Worm (Caenorhabditis elegans) whole organism, late embryonic: ENCODE measurements around the gene lips-9.

ENCODE experiments used
- C08G9.2 ChIP-seq: sonication (generic microtip); optimal IDR thresholded peaks from 2 replicates; lab custom pipeline; 2016; ENCODE audit warnings: mild to moderate bottlenecking, missing genetic modification characterization, moderate library complexity, missing compliant biosample characterization
- K02D7.2 ChIP-seq: sonication (generic microtip); optimal IDR thresholded peaks from 2 replicates; lab custom pipeline; 2017; ENCODE audit warnings: mild to moderate bottlenecking, missing genetic modification characterization, missing compliant biosample characterization
- K09A11.1 ChIP-seq: sonication (generic microtip); optimal IDR thresholded peaks from 2 replicates; lab custom pipeline; 2017; ENCODE audit warnings: antibody characterized with exemption, mild to moderate bottlenecking, missing genetic modification characterization, missing compliant biosample characterization; ENCODE audit not compliant: insufficient read depth
- T23F11.4 ChIP-seq: fragments of 200-800 bp; sonication (Bioruptor generic); optimal IDR thresholded peaks from 2 replicates; lab custom pipeline; 2018; ENCODE audit warnings: mild to moderate bottlenecking, missing genetic modification characterization, missing compliant biosample characterization
- Y22D7AL.16 ChIP-seq: sonication (generic microtip); optimal IDR thresholded peaks from 2 replicates; lab custom pipeline; 2016; ENCODE audit warnings: missing genetic modification characterization, missing compliant biosample characterization
- ceh-14 ChIP-seq: sonication (generic microtip); optimal IDR thresholded peaks from 2 replicates; lab custom pipeline; 2016; ENCODE audit warnings: missing genotype, missing genetic modification characterization, missing compliant biosample characterization
- ceh-18 ChIP-seq: sonication (generic microtip); optimal IDR thresholded peaks from 2 replicates; lab custom pipeline; 2016; ENCODE audit warnings: missing genetic modification characterization, missing compliant biosample characterization
- ceh-24 ChIP-seq: sonication (generic microtip); optimal IDR thresholded peaks from 2 replicates; lab custom pipeline; 2016; ENCODE audit warnings: mild to moderate bottlenecking, missing genetic modification characterization, missing compliant biosample characterization
- ceh-31 ChIP-seq: sonication (generic microtip); optimal IDR thresholded peaks from 2 replicates; lab custom pipeline; 2016; ENCODE audit warnings: missing genetic modification characterization, missing compliant biosample characterization
- ceh-34 ChIP-seq: sonication (generic microtip); optimal IDR thresholded peaks from 2 replicates; lab custom pipeline; 2016; ENCODE audit warnings: mild to moderate bottlenecking, missing genetic modification characterization, missing compliant biosample characterization
- ceh-6 ChIP-seq: fragments of 200-800 bp; sonication (Bioruptor generic); optimal IDR thresholded peaks from 2 replicates; lab custom pipeline; 2018; ENCODE audit warnings: mild to moderate bottlenecking, missing genetic modification characterization, missing compliant biosample characterization
- ceh-9 ChIP-seq: sonication (generic microtip); optimal IDR thresholded peaks from 2 replicates; lab custom pipeline; 2016; ENCODE audit warnings: mild to moderate bottlenecking, missing genetic modification characterization, inconsistent platforms, missing compliant biosample characterization
- dve-1 ChIP-seq: sonication (generic microtip); optimal IDR thresholded peaks from 2 replicates; lab custom pipeline; 2017; ENCODE audit warnings: antibody characterized with exemption, mild to moderate bottlenecking, missing genetic modification characterization, missing compliant biosample characterization
- fkh-6 ChIP-seq: sonication (generic microtip); optimal IDR thresholded peaks from 2 replicates; lab custom pipeline; 2016; ENCODE audit warnings: missing genetic modification characterization, missing compliant biosample characterization
- gmeb-2 ChIP-seq: sonication (generic microtip); optimal IDR thresholded peaks from 2 replicates; lab custom pipeline; 2016; ENCODE audit warnings: missing genetic modification characterization, inconsistent platforms, missing compliant biosample characterization
- hlh-13 ChIP-seq: fragments of 200-800 bp; sonication (Bioruptor generic); optimal IDR thresholded peaks from 2 replicates; lab custom pipeline; 2018; ENCODE audit warnings: mild to moderate bottlenecking, missing genetic modification characterization, missing compliant biosample characterization
- hlh-30 ChIP-seq: sonication (generic microtip); optimal IDR thresholded peaks from 2 replicates; lab custom pipeline; 2017; ENCODE audit warnings: antibody characterized with exemption, missing genetic modification characterization, missing compliant biosample characterization; ENCODE audit not compliant: insufficient read depth
- hlh-6 ChIP-seq: sonication (generic microtip); optimal IDR thresholded peaks from 2 replicates; lab custom pipeline; 2016; ENCODE audit warnings: missing genotype, missing genetic modification characterization, missing compliant biosample characterization
- lim-6 ChIP-seq: sonication (generic microtip); optimal IDR thresholded peaks from 2 replicates; lab custom pipeline; 2016; ENCODE audit warnings: missing genetic modification characterization, missing compliant biosample characterization
- madf-2 ChIP-seq: sonication (generic microtip); optimal IDR thresholded peaks from 2 replicates; lab custom pipeline; 2017; ENCODE audit warnings: missing genetic modification characterization, missing compliant biosample characterization
- mec-3 ChIP-seq: sonication (generic microtip); optimal IDR thresholded peaks from 2 replicates; lab custom pipeline; 2016; ENCODE audit warnings: borderline replicate concordance, missing genetic modification characterization, missing compliant biosample characterization
- nfya-1 ChIP-seq: sonication (generic microtip); optimal IDR thresholded peaks from 2 replicates; lab custom pipeline; 2017; ENCODE audit warnings: missing genetic modification characterization, mild to moderate bottlenecking, missing compliant biosample characterization, antibody characterized with exemption, moderate library complexity
- odd-2 ChIP-seq: sonication (generic microtip); optimal IDR thresholded peaks from 2 replicates; lab custom pipeline; 2017; ENCODE audit warnings: antibody characterized with exemption, mild to moderate bottlenecking, missing genetic modification characterization, missing compliant biosample characterization
- pha-2 ChIP-seq: sonication (generic microtip); optimal IDR thresholded peaks from 2 replicates; lab custom pipeline; 2017; ENCODE audit warnings: mild to moderate bottlenecking, missing genetic modification characterization, missing compliant biosample characterization
- pha-4 ChIP-seq: fragments of 150-350 bp; optimal IDR thresholded peaks from 2 replicates; lab custom pipeline; 2018; ENCODE audit warnings: missing biosample characterization, missing genetic modification reagents, missing genetic modification characterization
- pqm-1 ChIP-seq: sonication (generic microtip); optimal IDR thresholded peaks from 2 replicates; lab custom pipeline; 2016; ENCODE audit warnings: missing genetic modification characterization, missing compliant biosample characterization
- sdc-2 ChIP-seq: sonication (generic microtip); optimal IDR thresholded peaks from 2 replicates; lab custom pipeline; 2016; ENCODE audit warnings: missing genotype, missing genetic modification characterization, missing compliant biosample characterization
- sox-4 ChIP-seq: sonication (generic microtip); optimal IDR thresholded peaks from 2 replicates; lab custom pipeline; 2017; ENCODE audit warnings: mild to moderate bottlenecking, missing genetic modification characterization, inconsistent platforms, missing compliant biosample characterization
- tbx-7 ChIP-seq: sonication (generic microtip); optimal IDR thresholded peaks from 2 replicates; lab custom pipeline; 2016; ENCODE audit warnings: missing genotype, missing genetic modification characterization, missing compliant biosample characterization
- unc-3 ChIP-seq, 2 experiments: fragments of 200-800 bp in 1 of 2; sonication (Bioruptor generic) in 1 of 2; sonication (generic microtip) in 1 of 2; conservative IDR thresholded peaks in 1 of 2; optimal IDR thresholded peaks in 1 of 2; 2 replicates each; pipeline versions ENCODE4 v1.3.6 to Lab custom; 2016 to 2022; ENCODE audit warnings: missing compliant biosample characterization in 2 of 2, missing genetic modification characterization in 2 of 2, missing genetic modification reagents in 1 of 2
- unc-55 ChIP-seq: sonication (generic microtip); optimal IDR thresholded peaks from 2 replicates; lab custom pipeline; 2017; ENCODE audit warnings: missing biosample characterization, missing genetic modification reagents, missing genetic modification characterization
- unc-86 ChIP-seq: sonication (generic microtip); optimal IDR thresholded peaks from 2 replicates; lab custom pipeline; 2016; ENCODE audit warnings: missing genetic modification characterization, missing compliant biosample characterization
- zip-5 ChIP-seq: sonication (generic microtip); optimal IDR thresholded peaks from 2 replicates; lab custom pipeline; 2016; ENCODE audit warnings: missing genetic modification characterization, missing compliant biosample characterization
- ztf-16 ChIP-seq: sonication (generic microtip); optimal IDR thresholded peaks from 2 replicates; lab custom pipeline; 2017; ENCODE audit warnings: missing genetic modification characterization, missing compliant biosample characterization

Gene lips-9

DNA sequence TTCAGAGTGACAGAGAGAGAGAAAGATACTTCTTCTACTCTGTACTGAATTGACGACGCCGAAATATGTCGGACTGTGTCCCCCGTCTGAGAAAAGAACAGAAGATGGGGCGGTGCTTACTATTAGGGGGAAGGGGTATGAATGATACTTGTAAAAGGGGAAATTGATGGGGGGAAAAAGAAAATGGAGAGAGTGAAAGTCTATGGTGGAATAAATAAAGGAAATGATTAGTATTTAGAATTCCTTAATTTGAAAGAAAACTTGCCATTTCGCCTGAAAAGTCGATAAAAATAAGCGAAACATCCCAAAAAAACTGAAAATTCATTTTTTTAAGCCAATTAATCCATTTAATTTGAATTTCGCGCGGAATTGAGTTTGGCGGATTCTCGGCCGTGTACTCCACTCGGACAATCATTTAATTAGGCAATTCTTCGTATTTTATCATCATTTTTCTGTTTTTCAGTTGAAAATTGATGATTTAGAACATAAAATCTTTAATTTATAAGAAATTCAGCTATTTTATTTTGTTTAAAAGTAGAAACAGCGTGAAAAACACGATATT lies 20.6 kb downstream of the lips-9 start, which contains the start of gene F35C5.12:
TSS of gene F35C5.12 (minus strand) at position 51 of the 562 bp plus-strand sequence.
- TF ChIP-seq ceh-6 (GFP tag; lab: Kevin White, UChicago) (no peak), tbx-7 (tag; lab: Kevin White, UChicago) (peak; percentile 2), ceh-31 (tag; lab: Kevin White, UChicago) (peak; percentile 34), C08G9.2 (peak; percentile 44), K09A11.1 (no peak), ceh-14 (no peak)

DNA sequence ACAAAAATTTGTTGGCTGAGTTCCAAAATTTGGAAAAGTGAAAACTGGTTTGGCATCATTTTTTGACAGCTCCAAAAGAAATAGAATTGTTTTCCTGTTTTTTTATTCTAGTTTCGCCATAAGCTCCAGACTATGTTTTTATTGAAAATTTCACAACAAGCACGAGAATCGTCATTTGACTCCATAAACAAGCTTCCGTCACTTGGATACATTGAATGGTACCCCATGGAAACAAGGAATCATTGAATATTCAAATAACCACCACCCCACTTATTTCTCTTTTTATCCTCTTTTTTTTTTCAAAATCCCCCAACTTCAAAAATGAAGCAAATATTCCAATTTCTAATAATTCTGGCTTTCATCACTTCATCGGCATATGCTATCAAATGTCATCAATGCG lies 26.4 kb downstream of the lips-9 start, which contains the start of gene ddn-2:
TSS of gene ddn-2 (plus strand) at position 301 of the 400 bp plus-strand sequence.
- TF ChIP-seq K02D7.2 (tag; lab: Kevin White, UChicago) (no peak), zip-5 (tag; lab: Kevin White, UChicago) (no peak), ceh-9 (tag; lab: Kevin White, UChicago) (no peak)

DNA sequence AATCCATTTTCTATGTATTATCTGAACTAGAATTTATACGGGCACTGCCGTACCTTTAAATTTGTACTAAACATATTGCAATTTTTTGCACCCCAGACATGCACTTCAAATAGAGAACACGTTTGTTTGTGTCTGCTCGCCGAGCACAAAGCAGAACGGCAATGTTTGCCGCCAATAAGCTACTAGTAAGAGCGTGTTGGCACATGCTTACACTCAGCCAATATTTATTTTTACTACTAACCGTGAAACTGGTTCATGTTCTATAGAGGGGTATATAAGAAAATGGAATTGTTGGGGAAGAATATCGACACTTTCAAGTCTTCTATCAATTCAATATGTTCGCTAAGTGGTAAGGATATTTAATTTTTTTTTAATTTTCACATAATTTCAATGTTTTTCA lies 28.1 kb downstream of the lips-9 start, which contains the start of gene nspb-11:
TSS of gene nspb-11 (plus strand) at position 301 of the 400 bp plus-strand sequence.
- TF ChIP-seq unc-55 (no peak), ceh-24 (no peak), unc-3 (GFP tag; conservative IDR thresholded peaks at IDR 0.05; lab: Robert Waterston, UW) (no peak), unc-3 (tag; optimal IDR thresholded peaks at IDR 0.05; lab: Kevin White, UChicago) (no peak), madf-2 (tag; lab: Kevin White, UChicago) (no peak), lim-6 (no peak), zip-5 (tag; lab: Kevin White, UChicago) (no peak), ceh-14 (no peak), gmeb-2 (no peak), mec-3 (tag; lab: Kevin White, UChicago) (no peak), Y22D7AL.16 (tag; lab: Kevin White, UChicago) (no peak), hlh-13 (GFP tag; lab: Kevin White, UChicago) (no peak), fkh-6 (tag; lab: Kevin White, UChicago) (no peak), sox-4 (tag; lab: Kevin White, UChicago) (no peak), T23F11.4 (no peak), pqm-1 (tag; lab: Kevin White, UChicago) (no peak)

DNA sequence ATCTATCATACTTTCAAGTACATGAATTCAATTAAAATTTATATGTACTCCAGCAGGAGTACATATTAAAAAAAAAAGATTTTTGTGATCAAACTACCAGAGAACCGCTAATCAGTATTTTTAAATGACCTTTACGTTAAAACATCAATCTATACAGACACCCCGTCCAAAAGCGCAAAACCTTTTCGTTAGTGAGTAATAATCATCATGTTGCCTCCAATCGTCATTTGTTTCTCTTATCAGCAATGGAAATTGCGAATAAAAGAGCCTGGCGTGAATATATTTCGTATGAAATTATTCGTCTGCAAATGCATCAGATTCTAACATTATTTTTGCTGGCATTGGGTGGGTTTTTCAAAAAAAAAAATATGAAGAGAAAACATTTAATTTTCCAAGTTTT lies 31.0 kb downstream of the lips-9 start, which contains the start of gene clec-66:
TSS of gene clec-66 (plus strand) at position 225 of the 400 bp plus-strand sequence.
- TF ChIP-seq ceh-31 (tag; lab: Kevin White, UChicago), result no peak
- TF ChIP-seq, all 69 proteins: peak for 0

DNA sequence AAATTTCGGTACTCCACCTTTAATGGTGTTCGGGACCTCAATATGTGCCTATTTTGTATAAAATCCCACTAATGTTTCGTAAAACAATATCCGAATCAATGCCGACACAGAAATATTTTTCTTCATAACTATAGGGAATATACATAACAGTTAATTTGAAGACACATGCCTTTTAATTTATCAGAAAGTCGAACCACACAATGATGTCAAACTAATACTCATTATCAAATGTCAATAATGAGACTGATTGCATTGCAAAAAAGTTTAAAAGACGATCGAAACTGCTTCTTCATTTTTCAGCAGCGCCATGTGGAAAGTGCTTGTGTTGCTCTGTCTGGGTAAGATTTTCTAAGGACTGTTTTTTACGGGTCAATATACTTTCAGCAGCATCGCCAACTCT lies 34.1 kb downstream of the lips-9 start, which contains the start of gene clec-65:
TSS of gene clec-65 (plus strand) at position 301 of the 400 bp plus-strand sequence.
- no peak for TF ChIP-seq ceh-18 (tag; lab: Kevin White, UChicago)
- no peak for TF ChIP-seq ceh-31 (tag; lab: Kevin White, UChicago)
- no peak for TF ChIP-seq pha-2 (tag; lab: Kevin White, UChicago)
- no peak for TF ChIP-seq pha-4 (tag; lab: Kevin White, UChicago)
- no peak for TF ChIP-seq odd-2 (tag; lab: Kevin White, UChicago)
- no peak for TF ChIP-seq ceh-9 (tag; lab: Kevin White, UChicago)
- TF ChIP-seq sdc-2 (tag; lab: Kevin White, UChicago), result no peak
- no peak for TF ChIP-seq unc-86
- TF ChIP-seq nfya-1, result no peak
- no peak for TF ChIP-seq dve-1 (tag; lab: Kevin White, UChicago)
- TF ChIP-seq hlh-30 (tag; lab: Kevin White, UChicago), result no peak
- TF ChIP-seq ztf-16, result no peak
- TF ChIP-seq pqm-1 (tag; lab: Kevin White, UChicago), result no peak
- no peak for TF ChIP-seq ceh-34 (tag; lab: Kevin White, UChicago)
- TF ChIP-seq hlh-6 (tag; lab: Kevin White, UChicago), result no peak
- TF ChIP-seq mec-3 (tag; lab: Kevin White, UChicago), result no peak
- TF ChIP-seq K09A11.1, result no peak
- TF ChIP-seq, all 69 proteins: peak for 0
